Worm (Caenorhabditis elegans): ENCODE results near the gene egl-9.

DNA sequence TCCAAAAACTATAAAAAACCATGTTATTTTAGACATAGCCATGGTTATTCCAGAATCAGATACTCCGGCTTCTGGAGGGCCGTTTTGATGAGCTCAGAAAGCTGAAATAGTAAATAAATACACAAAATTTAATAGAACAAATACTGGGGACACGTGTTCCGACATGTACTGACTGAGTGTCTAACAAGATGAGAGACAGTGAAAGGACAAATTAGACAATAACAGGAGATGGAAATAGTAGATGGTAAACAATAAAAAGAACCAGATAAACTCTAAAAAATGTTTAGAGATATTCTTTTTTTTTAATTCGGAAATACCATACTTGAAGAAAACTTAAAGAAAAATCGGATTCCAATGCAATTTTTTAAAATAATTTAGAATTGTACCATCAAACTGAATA, 16.3 kb downstream of the egl-9 start, which contains the start of gene Y32F6B.1:
- TF ChIP-seq nhr-23 (tag; optimal IDR thresholded peaks at IDR 0.05) = no peak
- no peak for TF ChIP-seq egl-27 (tag; optimal IDR thresholded peaks at IDR 0.05)
- no peak for TF ChIP-seq nhr-77 (tag; optimal IDR thresholded peaks at IDR 0.05)
- no peak for TF ChIP-seq elt-3 (tag; optimal IDR thresholded peaks at IDR 0.05)
